Worm (Caenorhabditis elegans) whole organism, L4 larva: ENCODE measurements around the gene T26A8.3.
A peak's percentile ranks its signal among the peaks of the same experiment; 100 is the strongest.

ENCODE experiments used
- F37D6.2 ChIP-seq: sonication (generic microtip); optimal IDR thresholded peaks from 2 replicates; lab custom pipeline; 2016; ENCODE audit warnings: mild to moderate bottlenecking, missing genetic modification characterization, missing compliant biosample characterization
- F44E2.7 ChIP-seq: fragments of 200-800 bp; sonication (Bioruptor generic); IDR thresholded peaks from 2 replicates; pipeline ENCODE4 v2.1.2; 2022; ENCODE audit warnings: missing genetic modification characterization, missing compliant biosample characterization
- R02D3.7 ChIP-seq: fragments of 150-350 bp; sonication (generic microtip); optimal IDR thresholded peaks from 3 replicates; lab custom pipeline; 2014; ENCODE audit warnings: missing biosample characterization, missing genetic modification characterization
- T26A8.4 ChIP-seq: fragments of 200-800 bp; sonication (Bioruptor generic); IDR thresholded peaks from 2 replicates; pipeline ENCODE4 v1.3.6; 2022; ENCODE audit warnings: missing genetic modification characterization, missing compliant biosample characterization
- Y105C5A.15 ChIP-seq: fragments of 200-800 bp; sonication (Bioruptor generic); IDR thresholded peaks from 2 replicates; pipeline ENCODE4 v1.3.6; 2022; ENCODE audit warnings: missing genetic modification characterization, missing compliant biosample characterization
- aha-1 ChIP-seq: fragments of 150-350 bp; peaks from one replicate; lab custom pipeline; 2014; ENCODE audit warnings: missing biosample characterization, missing genetic modification characterization
- ceh-32 ChIP-seq: sonication (generic microtip); optimal IDR thresholded peaks from 2 replicates; lab custom pipeline; 2016; ENCODE audit warnings: mild to moderate bottlenecking, missing genetic modification characterization, missing compliant biosample characterization; ENCODE audit not compliant: poor library complexity
- ceh-44 ChIP-seq: fragments of 200-800 bp; sonication (Bioruptor generic); IDR thresholded peaks from 2 replicates; pipeline ENCODE4 v1.3.6; 2022; ENCODE audit warnings: missing genetic modification reagents, missing genetic modification characterization, missing compliant biosample characterization
- ceh-82 ChIP-seq: sonication (generic microtip); optimal IDR thresholded peaks from 2 replicates; lab custom pipeline; 2017; ENCODE audit warnings: missing biosample characterization, missing genetic modification characterization
- ces-1 ChIP-seq: fragments of 150-350 bp; sonication (generic microtip); optimal IDR thresholded peaks from 4 replicates; lab custom pipeline; 2014; ENCODE audit warnings: missing biosample characterization, missing genetic modification reagents, missing genetic modification characterization
- ctbp-1 ChIP-seq: fragments of 200-800 bp; sonication (Bioruptor generic); IDR thresholded peaks from 2 replicates; pipeline ENCODE4 v1.3.6; 2022; ENCODE audit warnings: missing genetic modification reagents, missing genetic modification characterization, missing compliant biosample characterization
- daf-16 ChIP-seq, 3 experiments: sonication (generic microtip); optimal IDR thresholded peaks; 2 replicates each; lab custom pipeline; 2016 to 2017; ENCODE audit warnings: missing genetic modification characterization in 3 of 3, missing genetic modification reagents in 3 of 3, mild to moderate bottlenecking in 2 of 3, missing compliant biosample characterization in 2 of 3, missing biosample characterization in 1 of 3, moderate library complexity in 1 of 3
- daf-19 ChIP-seq: fragments of 200-800 bp; sonication (Bioruptor generic); conservative IDR thresholded peaks from 2 replicates; pipeline ENCODE4 v1.3.6; 2022; ENCODE audit warnings: missing genetic modification characterization, missing compliant biosample characterization
- daf-8 ChIP-seq: fragments of 200-800 bp; sonication (Bioruptor generic); IDR thresholded peaks from 2 replicates; pipeline ENCODE4 v1.3.6; 2022; ENCODE audit warnings: missing genetic modification characterization, missing compliant biosample characterization
- dmd-6 ChIP-seq: fragments of 200-800 bp; sonication (Bioruptor generic); IDR thresholded peaks from 2 replicates; pipeline ENCODE4 v1.3.6; 2022; ENCODE audit warnings: missing genetic modification reagents, missing genetic modification characterization, missing compliant biosample characterization
- dmd-8 ChIP-seq: fragments of 200-800 bp; sonication (Bioruptor generic); IDR thresholded peaks from 2 replicates; pipeline ENCODE4 v1.3.6; 2022; ENCODE audit warnings: missing genetic modification characterization, missing compliant biosample characterization
- duxl-1 ChIP-seq: sonication (generic microtip); optimal IDR thresholded peaks from 2 replicates; lab custom pipeline; 2016; ENCODE audit warnings: mild to moderate bottlenecking, missing genetic modification characterization, moderate library complexity, missing compliant biosample characterization; ENCODE audit not compliant: poor library complexity
- dve-1 ChIP-seq: sonication (generic microtip); optimal IDR thresholded peaks from 2 replicates; lab custom pipeline; 2017; ENCODE audit warnings: antibody characterized with exemption, mild to moderate bottlenecking, missing genetic modification characterization, missing compliant biosample characterization; ENCODE audit not compliant: insufficient read depth
- egl-43 ChIP-seq: fragments of 200-800 bp; sonication (Bioruptor generic); IDR thresholded peaks from 2 replicates; pipeline ENCODE4 v1.3.6; 2022; ENCODE audit warnings: missing genetic modification reagents, missing genetic modification characterization, missing compliant biosample characterization
- fos-1 ChIP-seq: fragments of 150-350 bp; optimal IDR thresholded peaks from 2 replicates; lab custom pipeline; 2014; ENCODE audit warnings: missing biosample characterization, missing genetic modification characterization
- gei-8 ChIP-seq: fragments of 200-800 bp; sonication (Bioruptor generic); optimal IDR thresholded peaks from 2 replicates; lab custom pipeline; 2018; ENCODE audit warnings: mild to moderate bottlenecking, missing genetic modification characterization, missing compliant biosample characterization
- hif-1 ChIP-seq, 2 experiments: sonication (generic microtip); optimal IDR thresholded peaks; 2 replicates each; lab custom pipeline; 2016 to 2017; ENCODE audit warnings: missing compliant biosample characterization in 2 of 2, missing genetic modification characterization in 2 of 2, missing genetic modification reagents in 2 of 2, missing genotype in 2 of 2, mild to moderate bottlenecking in 1 of 2
- hlh-11 ChIP-seq: fragments of 200-800 bp; sonication (Bioruptor generic); optimal IDR thresholded peaks from 2 replicates; lab custom pipeline; 2018; ENCODE audit warnings: mild to moderate bottlenecking, missing genetic modification characterization, missing compliant biosample characterization
- hlh-30 ChIP-seq: sonication (generic microtip); optimal IDR thresholded peaks from 2 replicates; lab custom pipeline; 2017; ENCODE audit warnings: antibody characterized with exemption, mild to moderate bottlenecking, missing genetic modification characterization, missing compliant biosample characterization; ENCODE audit not compliant: insufficient read depth
- hmg-1.1 ChIP-seq: fragments of 200-800 bp; sonication (Bioruptor generic); IDR thresholded peaks from 2 replicates; pipeline ENCODE4 v1.3.6; 2022; ENCODE audit warnings: missing genetic modification reagents, missing genetic modification characterization, missing compliant biosample characterization
- jun-1 ChIP-seq: fragments of 150-350 bp; optimal IDR thresholded peaks from 2 replicates; lab custom pipeline; 2014; ENCODE audit warnings: missing biosample characterization, missing genetic modification reagents, missing genetic modification characterization
- lin-1 ChIP-seq: fragments of 200-800 bp; sonication (Bioruptor generic); IDR thresholded peaks from 2 replicates; pipeline ENCODE4 v1.3.6; 2022; ENCODE audit warnings: missing genetic modification reagents, missing genetic modification characterization, missing compliant biosample characterization
- lin-13 ChIP-seq: fragments of 150-350 bp; optimal IDR thresholded peaks from 2 replicates; lab custom pipeline; 2014; ENCODE audit warnings: missing biosample characterization, missing genetic modification reagents, missing genetic modification characterization
- mdl-1 ChIP-seq, 2 experiments: fragments of 150-350 bp in 1 of 2; sonication (generic microtip) in 1 of 2; optimal IDR thresholded peaks; 2 replicates each; lab custom pipeline; 2014 to 2017; ENCODE audit warnings: missing biosample characterization in 2 of 2, missing genetic modification characterization in 2 of 2
- mep-1 ChIP-seq: fragments of 150-350 bp; sonication (generic microtip); optimal IDR thresholded peaks from 3 replicates; lab custom pipeline; 2014; ENCODE audit warnings: missing biosample characterization, missing genetic modification characterization
- mxl-3 ChIP-seq: fragments of 200-800 bp; sonication (Bioruptor generic); optimal IDR thresholded peaks from 2 replicates; lab custom pipeline; 2018; ENCODE audit warnings: mild to moderate bottlenecking, missing genetic modification characterization, missing compliant biosample characterization
- nhr-10 ChIP-seq: fragments of 150-350 bp; optimal IDR thresholded peaks from 2 replicates; lab custom pipeline; 2014; ENCODE audit warnings: missing biosample characterization, missing genetic modification characterization
- nhr-11 ChIP-seq: fragments of 150-350 bp; optimal IDR thresholded peaks from 2 replicates; lab custom pipeline; 2014; ENCODE audit warnings: missing biosample characterization, missing genetic modification characterization
- nhr-111 ChIP-seq: fragments of 200-800 bp; sonication (Bioruptor generic); optimal IDR thresholded peaks from 2 replicates; lab custom pipeline; 2018; ENCODE audit warnings: mild to moderate bottlenecking, missing genetic modification characterization, missing compliant biosample characterization
- nhr-28 ChIP-seq: fragments of 150-350 bp; optimal IDR thresholded peaks from 2 replicates; lab custom pipeline; 2014; ENCODE audit warnings: missing biosample characterization, missing genetic modification characterization
- nhr-42 ChIP-seq: fragments of 200-800 bp; sonication (Bioruptor generic); IDR thresholded peaks from 2 replicates; pipeline ENCODE4 v1.3.6; 2022; ENCODE audit warnings: missing genetic modification characterization, missing compliant biosample characterization
- rbr-2 ChIP-seq: sonication (generic microtip); optimal IDR thresholded peaks from 2 replicates; lab custom pipeline; 2016; ENCODE audit warnings: missing genotype, missing genetic modification characterization, missing compliant biosample characterization
- saeg-2 ChIP-seq: fragments of 200-800 bp; sonication (Bioruptor generic); IDR thresholded peaks from 2 replicates; pipeline ENCODE4 v1.3.6; 2022; ENCODE audit warnings: missing genetic modification reagents, missing genetic modification characterization, missing compliant biosample characterization
- set-16 ChIP-seq: fragments of 200-800 bp; sonication (Bioruptor generic); IDR thresholded peaks from 2 replicates; pipeline ENCODE4 v1.3.6; 2022; ENCODE audit warnings: missing genetic modification reagents, missing genetic modification characterization, missing compliant biosample characterization
- snpc-1.2 ChIP-seq: fragments of 200-800 bp; sonication (Bioruptor generic); IDR thresholded peaks from 2 replicates; pipeline ENCODE4 v1.3.6; 2022; ENCODE audit warnings: missing genetic modification reagents, missing genetic modification characterization, missing compliant biosample characterization
- spr-3 ChIP-seq: fragments of 200-800 bp; sonication (Bioruptor generic); optimal IDR thresholded peaks from 2 replicates; lab custom pipeline; 2018; ENCODE audit warnings: mild to moderate bottlenecking, missing genetic modification characterization, missing compliant biosample characterization
- vab-7 ChIP-seq: fragments of 200-800 bp; sonication (Bioruptor generic); IDR thresholded peaks from 2 replicates; pipeline ENCODE4 v1.3.6; 2022; ENCODE audit warnings: missing genetic modification reagents, missing genetic modification characterization, missing compliant biosample characterization
- zfp-2 ChIP-seq: sonication (generic microtip); optimal IDR thresholded peaks from 2 replicates; lab custom pipeline; 2016; ENCODE audit warnings: mild to moderate bottlenecking, missing genetic modification characterization, missing compliant biosample characterization
- zip-2 ChIP-seq: fragments of 150-350 bp; optimal IDR thresholded peaks from 2 replicates; lab custom pipeline; 2014; ENCODE audit warnings: missing biosample characterization, missing genetic modification characterization
- ztf-7 ChIP-seq: fragments of 150-350 bp; optimal IDR thresholded peaks from 2 replicates; lab custom pipeline; 2014; ENCODE audit warnings: missing biosample characterization, missing genetic modification characterization

The T26A8.3 gene

ce11 chrIV:8426537-8426936 lies at the start of gene T26A8.3, which contains the start of gene tmem-231:
Gene T26A8.3, minus strand, starts transcription at chrIV:8426637.
Gene tmem-231, plus strand, starts transcription at chrIV:8426785.
- TF ChIP-seq nhr-42 (GFP tag; lab: Robert Waterston, UW), result no peak
- no peak for TF ChIP-seq mep-1 (tag; lab: Kevin White, UChicago)
- TF ChIP-seq spr-3 (GFP tag; lab: Kevin White, UChicago), result no peak
- TF ChIP-seq mdl-1 (tag; optimal IDR thresholded peaks at IDR 0.05; lab: Kevin White, UChicago), result no peak
- no peak for TF ChIP-seq ceh-32 (tag; lab: Kevin White, UChicago)
- no peak for TF ChIP-seq vab-7
- no peak for TF ChIP-seq daf-19 (GFP tag; lab: Robert Waterston, UW)
- no peak for TF ChIP-seq F44E2.7 (GFP tag; lab: Robert Waterston, UW)
- TF ChIP-seq dmd-6 (GFP tag; lab: Robert Waterston, UW), result no peak
- no peak for TF ChIP-seq ces-1 (GFP tag; lab: Kevin White, UChicago)
- TF ChIP-seq hlh-30 (tag; lab: Kevin White, UChicago), result no peak
- no peak for TF ChIP-seq lin-13 (GFP tag; lab: Kevin White, UChicago)
- no peak for TF ChIP-seq zfp-2 (tag; lab: Kevin White, UChicago)
- no peak for TF ChIP-seq ztf-7 (tag; lab: Kevin White, UChicago)
- no peak for TF ChIP-seq nhr-111
- TF ChIP-seq ctbp-1 (GFP tag; lab: Robert Waterston, UW), result no peak
- TF ChIP-seq egl-43 (GFP tag; lab: Robert Waterston, UW), result no peak

ce11 chrIV:8476166-8476565 lies 49.7 kb upstream of the T26A8.3 start:
- no peak for TF ChIP-seq hif-1 (tag; optimal IDR thresholded peaks at IDR 0.05; lab: Kevin White, UChicago)
- no peak for TF ChIP-seq set-16 (GFP tag; lab: Robert Waterston, UW)
- no peak for TF ChIP-seq ctbp-1 (GFP tag; lab: Robert Waterston, UW)
- TF ChIP-seq hlh-11, result peak; percentile 8
- no peak for TF ChIP-seq ceh-44 (GFP tag; lab: Robert Waterston, UW)
- TF ChIP-seq zip-2 (tag; lab: Kevin White, UChicago), result no peak
- no peak for TF ChIP-seq fos-1
- no peak for TF ChIP-seq duxl-1 (tag; lab: Kevin White, UChicago)
- TF ChIP-seq nhr-42 (GFP tag; lab: Robert Waterston, UW), result no peak
- peak in 1 of 2 experiments; percentile 14 for TF ChIP-seq daf-16 (GFP tag; optimal IDR thresholded peaks at IDR 0.05; lab: Kevin White, UChicago)
- no peak for TF ChIP-seq daf-16 (tag; optimal IDR thresholded peaks at IDR 0.05; lab: Kevin White, UChicago)
- peak; percentile 30 for TF ChIP-seq nhr-11 (tag; lab: Kevin White, UChicago)
- no peak for TF ChIP-seq ceh-32 (tag; lab: Kevin White, UChicago)
- TF ChIP-seq F44E2.7 (GFP tag; lab: Robert Waterston, UW), result no peak
- TF ChIP-seq F37D6.2 (tag; lab: Kevin White, UChicago), result no peak
- TF ChIP-seq dmd-8 (GFP tag; lab: Robert Waterston, UW), result no peak
- TF ChIP-seq daf-8 (GFP tag; lab: Robert Waterston, UW), result no peak
- TF ChIP-seq mxl-3 (GFP tag; lab: Kevin White, UChicago), result no peak
- 0 out of 2 replicates have a peak, but pooled peaks have one; percentile 20 for TF ChIP-seq hmg-1.1 (GFP tag; lab: Robert Waterston, UW)
- no peak for TF ChIP-seq T26A8.4 (GFP tag; lab: Robert Waterston, UW)
- no peak for TF ChIP-seq jun-1 (tag; lab: Kevin White, UChicago)
- TF ChIP-seq rbr-2 (tag; lab: Kevin White, UChicago), result no peak

ce11 chrIV:8475030-8475679 lies 48.7 kb upstream of the T26A8.3 start:
- peak; percentile 94 for TF ChIP-seq aha-1 (tag; lab: Kevin White, UChicago)
- no peak for TF ChIP-seq rbr-2 (tag; lab: Kevin White, UChicago)
- no peak for TF ChIP-seq R02D3.7 (tag; lab: Kevin White, UChicago)
- TF ChIP-seq dve-1 (tag; lab: Kevin White, UChicago), result no peak
- TF ChIP-seq mxl-3 (GFP tag; lab: Kevin White, UChicago), result peak; percentile 35
- TF ChIP-seq nhr-28 (tag; lab: Kevin White, UChicago), result peak; percentile 82
- peak; percentile 57; the same call in 1 of the 2 replicates for TF ChIP-seq dmd-6 (GFP tag; lab: Robert Waterston, UW)
- no peak for TF ChIP-seq nhr-42 (GFP tag; lab: Robert Waterston, UW)
- TF ChIP-seq Y105C5A.15 (GFP tag; lab: Robert Waterston, UW), result no peak
- TF ChIP-seq snpc-1.2 (GFP tag; lab: Robert Waterston, UW), result no peak
- TF ChIP-seq nhr-10 (tag; lab: Kevin White, UChicago), result no peak
- no peak for TF ChIP-seq ceh-44 (GFP tag; lab: Robert Waterston, UW)
- peak in 1 of 2 experiments; percentile 44 for TF ChIP-seq mdl-1 (tag; optimal IDR thresholded peaks at IDR 0.05; lab: Kevin White, UChicago)
- no peak for TF ChIP-seq egl-43 (GFP tag; lab: Robert Waterston, UW)
- TF ChIP-seq zip-2 (tag; lab: Kevin White, UChicago), result no peak
- TF ChIP-seq lin-1 (GFP tag; lab: Robert Waterston, UW), result no peak
- TF ChIP-seq saeg-2, result no peak
- TF ChIP-seq gei-8, result no peak
- no peak for TF ChIP-seq ceh-82 (tag; lab: Kevin White, UChicago)
